Fruit fly (Drosophila melanogaster): ENCODE data around the gene Qsox4.

The Qsox4 gene

DNA sequence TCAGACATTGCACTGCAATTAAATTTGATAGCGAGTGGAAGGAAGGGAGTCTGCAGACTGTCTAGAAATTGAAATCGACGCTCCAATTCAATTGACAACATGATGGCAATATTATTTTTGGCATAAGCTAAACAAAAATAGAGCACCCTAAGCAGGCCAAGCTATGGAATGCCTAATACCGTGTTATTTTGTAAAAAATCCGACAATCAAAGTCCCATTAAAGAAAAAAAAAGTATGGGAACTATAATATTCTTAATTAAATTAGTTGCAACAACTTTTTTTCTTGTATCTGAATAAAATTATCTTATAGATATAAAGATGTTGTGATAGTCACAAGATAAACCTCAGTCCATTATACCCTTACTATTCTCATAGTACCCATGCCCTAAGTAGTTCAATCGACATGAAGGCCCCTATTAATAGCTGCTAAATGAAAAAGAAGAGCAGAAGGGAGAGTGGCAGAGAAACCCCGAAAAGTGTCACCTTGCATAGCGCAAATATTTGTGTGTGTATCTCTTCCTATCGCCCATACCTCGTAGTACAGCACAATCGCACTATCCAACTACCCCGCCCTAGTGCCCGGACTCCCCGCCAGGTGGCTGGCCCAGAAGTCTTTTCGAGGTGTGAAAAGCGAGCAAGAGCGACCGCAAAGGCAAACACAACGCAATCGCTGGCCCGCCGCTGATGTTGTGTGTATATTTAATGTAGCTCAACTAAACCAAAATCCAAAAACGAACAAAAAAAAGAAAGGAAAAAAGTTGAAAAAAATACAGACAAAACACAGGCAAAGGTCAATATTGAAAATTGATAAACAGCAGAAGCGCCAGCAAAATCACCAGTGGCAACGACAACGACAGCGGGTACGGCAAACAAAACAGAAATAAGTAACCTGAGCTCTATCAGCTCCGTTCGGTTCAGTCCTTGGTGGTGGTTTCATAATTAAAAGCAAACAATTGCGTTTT lies 44.9 kb upstream of the Qsox4 start (continued):
- TF ChIP-seq maf-S (GFP tag; optimal IDR thresholded peaks at IDR 0.05): peak; percentile 55
- no peak for TF ChIP-seq ems (GFP tag; optimal IDR thresholded peaks at IDR 0.05)
- peak; percentile 80 for TF ChIP-seq HHEX (GFP tag; optimal IDR thresholded peaks at IDR 0.05)
- no peak for TF ChIP-seq Doc2 (GFP tag; IDR thresholded peaks at IDR 0.05)
- TF ChIP-seq gce (GFP tag; IDR thresholded peaks at IDR 0.05): 0 out of 3 replicates have a peak, but pooled peaks have one; percentile 54
- peak; percentile 72 for TF ChIP-seq fd64A (GFP tag; optimal IDR thresholded peaks at IDR 0.05)
- TF ChIP-seq CG9817 (tag; optimal IDR thresholded peaks at IDR 0.05): no peak
- TF ChIP-seq pan (optimal IDR thresholded peaks at IDR 0.05): no peak
- TF ChIP-seq pan (GFP tag; optimal IDR thresholded peaks at IDR 0.05 in 1 of 2, IDR thresholded peaks at IDR 0.05 in 1 of 2): peak in 1 of 2 experiments; percentile 43
- TF ChIP-seq CG12769 (tag; optimal IDR thresholded peaks at IDR 0.05): peak; percentile 65
- TF ChIP-seq CG12104 (GFP tag; optimal IDR thresholded peaks at IDR 0.05): peak; percentile 52
- TF ChIP-seq CG18476 (GFP tag; optimal IDR thresholded peaks at IDR 0.05): no peak
- no peak for TF ChIP-seq ERR (GFP tag; optimal IDR thresholded peaks at IDR 0.05)
- no peak for TF ChIP-seq Aef1 (GFP tag; IDR thresholded peaks at IDR 0.05)
- peak; percentile 65 for TF ChIP-seq CG32772 (GFP tag; IDR thresholded peaks at IDR 0.05)
- peak; percentile 65 for TF ChIP-seq CG17385 (GFP tag; optimal IDR thresholded peaks at IDR 0.05)
- TF ChIP-seq CG43689 (GFP tag; IDR thresholded peaks at IDR 0.05): no peak
- TF ChIP-seq CG8089 (GFP tag; optimal IDR thresholded peaks at IDR 0.05): peak; percentile 84
- no peak for TF ChIP-seq CG1832 (GFP tag; optimal IDR thresholded peaks at IDR 0.05)
- no peak for TF ChIP-seq zf30C (GFP tag; optimal IDR thresholded peaks at IDR 0.05)
- no peak for TF ChIP-seq CG11093 (GFP tag; IDR thresholded peaks at IDR 0.05)
- peak; percentile 90 for TF ChIP-seq CTCF (GFP tag; optimal IDR thresholded peaks at IDR 0.05)
- TF ChIP-seq CG8359 (GFP tag; optimal IDR thresholded peaks at IDR 0.05; ENCODE audit: borderline replicate concordance): peak; percentile 80
- TF ChIP-seq CG8765 (GFP tag; IDR thresholded peaks at IDR 0.05): no peak
- peak; percentile 44 for TF ChIP-seq Atf-2 (GFP tag; optimal IDR thresholded peaks at IDR 0.05)
- 0 out of 2 replicates have a peak, but pooled peaks have one; percentile 10 for TF ChIP-seq slbo (GFP tag; IDR thresholded peaks at IDR 0.05)
- TF ChIP-seq CG2712 (tag; optimal IDR thresholded peaks at IDR 0.05): peak; percentile 47
- no peak for TF ChIP-seq gro (GFP tag; optimal IDR thresholded peaks at IDR 0.05)
- peak; percentile 75 for TF ChIP-seq sd (tag; optimal IDR thresholded peaks at IDR 0.05)
- peak; percentile 11 for TF ChIP-seq trem (tag; optimal IDR thresholded peaks at IDR 0.05)
- TF ChIP-seq dysf (GFP tag; IDR thresholded peaks at IDR 0.05): peak; percentile 57; the same call in 2 of the 3 replicates
- peak; percentile 62 for TF ChIP-seq CG6254 (GFP tag; optimal IDR thresholded peaks at IDR 0.05)
- no peak for TF ChIP-seq Dref (GFP tag; IDR thresholded peaks at IDR 0.05)
- peak in 1 of 2 experiments; percentile 72 for TF ChIP-seq chif (GFP tag; optimal IDR thresholded peaks at IDR 0.05)
- TF ChIP-seq Spps (tag; optimal IDR thresholded peaks at IDR 0.05): peak; percentile 37
- peak; percentile 9 for TF ChIP-seq fd96Cb (tag; optimal IDR thresholded peaks at IDR 0.05)
- peak; percentile 78 for TF ChIP-seq nau (GFP tag; optimal IDR thresholded peaks at IDR 0.05)
- TF ChIP-seq CG1647 (GFP tag; optimal IDR thresholded peaks at IDR 0.05): no peak
- peak; percentile 44 for TF ChIP-seq CG12299 (tag; optimal IDR thresholded peaks at IDR 0.05)
- peak; percentile 12 for TF ChIP-seq lilli (GFP tag; optimal IDR thresholded peaks at IDR 0.05)
- TF ChIP-seq CG5953 (GFP tag; IDR thresholded peaks at IDR 0.05): no peak
- TF ChIP-seq CG4730 (GFP tag; IDR thresholded peaks at IDR 0.05): no peak
- no peak for TF ChIP-seq HLH4C (GFP tag; IDR thresholded peaks at IDR 0.05; ENCODE audit: partially characterized antibody)
- peak; percentile 73 for TF ChIP-seq gcm (GFP tag; optimal IDR thresholded peaks at IDR 0.05)
- TF ChIP-seq CG2678 (tag; optimal IDR thresholded peaks at IDR 0.05): peak; percentile 77
- peak; percentile 10 for TF ChIP-seq Fer3 (tag; optimal IDR thresholded peaks at IDR 0.05)
- peak; percentile 75 for TF ChIP-seq CG8290 (GFP tag; optimal IDR thresholded peaks at IDR 0.05)
- peak; percentile 49 to 92 for TF ChIP-seq CG8290 (tag; optimal IDR thresholded peaks at IDR 0.05)
- TF ChIP-seq kay (GFP tag; optimal IDR thresholded peaks at IDR 0.05): no peak
- TF ChIP-seq Gsc (GFP tag; IDR thresholded peaks at IDR 0.05): no peak

Measured in whole organism, embryonic.